Worm (Caenorhabditis elegans) whole organism, young adult: ENCODE measurements around the gene T28D6.7.
A peak's percentile ranks its signal among the peaks of the same experiment; 100 is the strongest.

Experiments used
- B0336.3 ChIP-seq: fragments of 200-800 bp; sonication (Bioruptor generic); IDR thresholded peaks from 2 replicates; pipeline ENCODE4 v1.3.6; 2022; ENCODE audit warnings: missing genetic modification characterization, missing compliant biosample characterization
- C17E4.6 ChIP-seq: fragments of 200-800 bp; sonication (Bioruptor generic); IDR thresholded peaks from 2 replicates; pipeline ENCODE4 v1.3.6; 2022; ENCODE audit warnings: missing genetic modification reagents, missing genetic modification characterization, missing compliant biosample characterization
- F23B12.7 ChIP-seq: sonication (generic microtip); optimal IDR thresholded peaks from 2 replicates; lab custom pipeline; 2017; ENCODE audit warnings: missing genetic modification characterization, mild to moderate bottlenecking, missing compliant biosample characterization, antibody characterized with exemption, moderate library complexity; ENCODE audit not compliant: insufficient read depth
- F33H1.4 ChIP-seq: fragments of 200-800 bp; sonication (Bioruptor generic); IDR thresholded peaks from 2 replicates; pipeline ENCODE4 v1.3.6; 2022; ENCODE audit warnings: missing genetic modification reagents, missing genetic modification characterization, missing compliant biosample characterization
- F39B2.1 ChIP-seq: fragments of 200-800 bp; sonication (Bioruptor generic); IDR thresholded peaks from 2 replicates; pipeline ENCODE4 v1.3.6; 2022; ENCODE audit warnings: missing genetic modification reagents, missing genetic modification characterization, missing compliant biosample characterization
- F49E8.2 ChIP-seq: sonication (generic microtip); optimal IDR thresholded peaks from 3 replicates; lab custom pipeline; 2017; ENCODE audit warnings: missing genetic modification characterization, mild to moderate bottlenecking, missing compliant biosample characterization, antibody characterized with exemption, moderate library complexity; ENCODE audit not compliant: insufficient read depth
- F55B11.4 ChIP-seq: sonication (generic microtip); optimal IDR thresholded peaks from 2 replicates; lab custom pipeline; 2016; ENCODE audit warnings: missing compliant biosample characterization, missing genetic modification characterization, borderline replicate concordance; ENCODE audit not compliant: insufficient read depth
- F57C9.4 ChIP-seq: sonication (generic microtip); optimal IDR thresholded peaks from 2 replicates; lab custom pipeline; 2017; ENCODE audit warnings: mild to moderate bottlenecking, missing genetic modification characterization, missing compliant biosample characterization
- K11D2.4 ChIP-seq: fragments of 200-800 bp; sonication (Bioruptor generic); IDR thresholded peaks from 2 replicates; pipeline ENCODE4 v1.3.6; 2022; ENCODE audit warnings: missing genetic modification reagents, missing genetic modification characterization, missing compliant biosample characterization
- T07F8.4 ChIP-seq: sonication (generic microtip); optimal IDR thresholded peaks from 2 replicates; lab custom pipeline; 2016; ENCODE audit warnings: mild to moderate bottlenecking, missing genetic modification characterization, moderate library complexity, missing compliant biosample characterization
- Y67H2A.10 ChIP-seq: fragments of 200-800 bp; sonication (Bioruptor generic); conservative IDR thresholded peaks from 2 replicates; pipeline ENCODE4 v1.3.6; 2022; ENCODE audit warnings: missing genetic modification reagents, missing genetic modification characterization, missing compliant biosample characterization
- Y79H2A.3 ChIP-seq: fragments of 200-800 bp; sonication (Bioruptor generic); conservative IDR thresholded peaks from 2 replicates; pipeline ENCODE4 v1.3.6; 2022; ENCODE audit warnings: missing genetic modification reagents, missing genetic modification characterization, missing compliant biosample characterization
- aptf-2 ChIP-seq: fragments of 200-800 bp; sonication (Bioruptor generic); conservative IDR thresholded peaks from 2 replicates; pipeline ENCODE4 v1.3.6; 2022; ENCODE audit warnings: missing genetic modification reagents, missing genetic modification characterization, missing compliant biosample characterization
- attf-5 ChIP-seq: fragments of 200-800 bp; sonication (Bioruptor generic); optimal IDR thresholded peaks from 2 replicates; lab custom pipeline; 2018; ENCODE audit warnings: mild to moderate bottlenecking, missing genetic modification characterization, missing compliant biosample characterization
- bed-1 ChIP-seq: fragments of 200-800 bp; sonication (Bioruptor generic); IDR thresholded peaks from 2 replicates; pipeline ENCODE4 v1.3.6; 2022; ENCODE audit warnings: missing genetic modification reagents, missing genetic modification characterization, missing compliant biosample characterization
- ccch-3 ChIP-seq: fragments of 200-800 bp; sonication (Bioruptor generic); optimal IDR thresholded peaks from 2 replicates; lab custom pipeline; 2018; ENCODE audit warnings: mild to moderate bottlenecking, missing genetic modification characterization, missing compliant biosample characterization
- cebp-1 ChIP-seq, 2 experiments: fragments of 200-800 bp in 1 of 2; sonication (Bioruptor generic) in 1 of 2; sonication (generic microtip) in 1 of 2; IDR thresholded peaks in 1 of 2; optimal IDR thresholded peaks in 1 of 2; 2 replicates each; pipeline versions ENCODE4 v1.3.6 to Lab custom; 2017 to 2022; ENCODE audit warnings: missing compliant biosample characterization in 2 of 2, missing genetic modification characterization in 2 of 2, mild to moderate bottlenecking in 1 of 2, missing genetic modification reagents in 1 of 2, moderate library complexity in 1 of 2
- ceh-100 ChIP-seq: fragments of 200-800 bp; sonication (Bioruptor generic); IDR thresholded peaks from 2 replicates; pipeline ENCODE4 v1.3.6; 2022; ENCODE audit warnings: missing genetic modification reagents, missing genetic modification characterization, missing compliant biosample characterization
- ceh-40 ChIP-seq: fragments of 200-800 bp; sonication (Bioruptor generic); IDR thresholded peaks from 2 replicates; pipeline ENCODE4 v1.3.6; 2022; ENCODE audit warnings: missing genetic modification characterization, missing compliant biosample characterization
- ceh-91 ChIP-seq: fragments of 200-800 bp; sonication (Bioruptor generic); IDR thresholded peaks from 2 replicates; pipeline ENCODE4 v1.3.6; 2022; ENCODE audit warnings: missing genetic modification reagents, missing genetic modification characterization, missing compliant biosample characterization
- dpl-1 ChIP-seq: fragments of 150-350 bp; optimal IDR thresholded peaks from 2 replicates; lab custom pipeline; 2014; ENCODE audit warnings: missing biosample characterization, missing genetic modification reagents, missing genetic modification characterization
- efl-1 ChIP-seq: fragments of 150-350 bp; optimal IDR thresholded peaks from 2 replicates; lab custom pipeline; 2014; ENCODE audit warnings: missing biosample characterization, missing genetic modification reagents, missing genetic modification characterization
- ekl-4 ChIP-seq: fragments of 200-800 bp; sonication (Bioruptor generic); IDR thresholded peaks from 2 replicates; pipeline ENCODE4 v1.3.6; 2022; ENCODE audit warnings: missing genetic modification reagents, missing genetic modification characterization, missing compliant biosample characterization
- hrde-1 ChIP-seq: sonication (generic microtip); optimal IDR thresholded peaks from 2 replicates; lab custom pipeline; 2016; ENCODE audit warnings: missing genetic modification characterization, mild to moderate bottlenecking, missing compliant biosample characterization, moderate library complexity, missing genotype, missing genetic modification reagents, borderline replicate concordance
- let-607 ChIP-seq, 2 experiments: fragments of 200-800 bp in 1 of 2; sonication (Bioruptor generic) in 1 of 2; sonication (generic microtip) in 1 of 2; optimal IDR thresholded peaks; 2 replicates each; lab custom pipeline; 2016 to 2018; ENCODE audit warnings: mild to moderate bottlenecking in 2 of 2, missing compliant biosample characterization in 2 of 2, missing genetic modification characterization in 2 of 2, moderate library complexity in 2 of 2, missing genotype in 1 of 2
- lir-1 ChIP-seq: fragments of 200-800 bp; sonication (Bioruptor generic); conservative IDR thresholded peaks from 2 replicates; pipeline ENCODE4 v1.3.6; 2022; ENCODE audit warnings: missing genetic modification reagents, missing genetic modification characterization, missing compliant biosample characterization
- lsl-1 ChIP-seq: fragments of 200-800 bp; sonication (Bioruptor generic); optimal IDR thresholded peaks from 2 replicates; lab custom pipeline; 2018; ENCODE audit warnings: mild to moderate bottlenecking, missing genetic modification characterization, moderate library complexity, missing compliant biosample characterization
- lsy-27 ChIP-seq: sonication (generic microtip); optimal IDR thresholded peaks from 2 replicates; lab custom pipeline; 2017; ENCODE audit warnings: missing genetic modification characterization, mild to moderate bottlenecking, missing compliant biosample characterization, antibody characterized with exemption, missing genotype, borderline replicate concordance; ENCODE audit not compliant: insufficient read depth
- madf-6 ChIP-seq: fragments of 200-800 bp; sonication (Bioruptor generic); IDR thresholded peaks from 2 replicates; pipeline ENCODE4 v1.3.6; 2022; ENCODE audit warnings: missing genetic modification reagents, missing genetic modification characterization, missing compliant biosample characterization
- madf-8 ChIP-seq: fragments of 200-800 bp; sonication (Bioruptor generic); conservative IDR thresholded peaks from 2 replicates; pipeline ENCODE4 v1.3.6; 2022; ENCODE audit warnings: missing genetic modification reagents, missing genetic modification characterization, missing compliant biosample characterization
- nfya-2 ChIP-seq: fragments of 200-800 bp; sonication (Bioruptor generic); IDR thresholded peaks from 2 replicates; pipeline ENCODE4 v1.3.6; 2022; ENCODE audit warnings: missing genetic modification reagents, missing genetic modification characterization, missing compliant biosample characterization
- repo-1 ChIP-seq: sonication (generic microtip); optimal IDR thresholded peaks from 2 replicates; lab custom pipeline; 2017; ENCODE audit warnings: mild to moderate bottlenecking, missing genetic modification characterization, missing compliant biosample characterization
- snpc-3.4 ChIP-seq: sonication (generic microtip); optimal IDR thresholded peaks from 2 replicates; lab custom pipeline; 2017; ENCODE audit warnings: missing genetic modification characterization, mild to moderate bottlenecking, missing compliant biosample characterization, antibody characterized with exemption, moderate library complexity, missing genotype, missing genetic modification reagents
- unc-130 ChIP-seq: sonication (generic microtip); optimal IDR thresholded peaks from 2 replicates; lab custom pipeline; 2016; ENCODE audit warnings: missing genetic modification reagents, missing genetic modification characterization, missing compliant biosample characterization
- ztf-26 ChIP-seq: sonication (generic microtip); optimal IDR thresholded peaks from 2 replicates; lab custom pipeline; 2017; ENCODE audit warnings: missing genetic modification characterization, missing compliant biosample characterization
- ztf-3 ChIP-seq: fragments of 200-800 bp; sonication (Bioruptor generic); optimal IDR thresholded peaks from 2 replicates; lab custom pipeline; 2018; ENCODE audit warnings: mild to moderate bottlenecking, missing genetic modification characterization, missing compliant biosample characterization

Gene T28D6.7

DNA sequence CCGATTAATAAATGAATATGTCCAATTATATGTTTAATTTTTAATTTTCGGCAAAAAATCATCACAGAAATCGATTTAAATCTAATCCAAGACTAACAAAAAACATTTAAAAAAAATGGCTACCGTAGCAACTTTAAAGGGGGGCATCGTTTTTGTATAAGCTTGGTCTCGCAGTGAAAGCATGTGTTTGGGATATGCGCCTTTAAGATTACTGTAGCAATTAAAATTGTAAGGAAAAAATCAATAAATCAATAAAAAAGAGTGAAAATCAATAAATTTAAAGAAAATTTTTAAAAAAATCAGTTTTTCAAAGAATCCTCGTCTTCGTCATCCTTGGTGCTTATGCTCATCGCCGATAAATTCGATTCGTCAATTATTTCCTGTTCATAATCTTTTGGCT is 2.2 kb downstream of the T28D6.7 start (continued):
- TF ChIP-seq unc-130 (GFP tag; lab: Kevin White, UChicago) = no peak
- TF ChIP-seq ceh-91 (GFP tag; lab: Robert Waterston, UW) = peak; percentile 64
- peak; percentile 17 for TF ChIP-seq snpc-3.4 (tag; lab: Kevin White, UChicago)
- peak; percentile 49; the same call in 1 of the 2 replicates for TF ChIP-seq ekl-4
- TF ChIP-seq aptf-2 (GFP tag; lab: Robert Waterston, UW) = no peak
- no peak for TF ChIP-seq ccch-3 (GFP tag; lab: Kevin White, UChicago)
- peak; percentile 87 for TF ChIP-seq madf-8 (GFP tag; lab: Robert Waterston, UW)
- TF ChIP-seq F49E8.2 (tag; lab: Kevin White, UChicago) = peak; percentile 15
- TF ChIP-seq ceh-100 = no peak
- TF ChIP-seq dpl-1 = peak; percentile 40

- TF ChIP-seq F33H1.4 (GFP tag; lab: Robert Waterston, UW) (peak; percentile 36; the same call in 1 of the 2 replicates), lsl-1 (GFP tag; lab: Kevin White, UChicago) (peak; percentile 23), ztf-3 (GFP tag; lab: Kevin White, UChicago) (no peak), ekl-4 (0 out of 2 replicates have a peak, but pooled peaks have one; percentile 32), Y79H2A.3 (no peak), madf-6 (0 out of 2 replicates have a peak, but pooled peaks have one; percentile 17)
- TF ChIP-seq, all 124 proteins: peak for 4
Measured at ce11 chrIII:11343041-11343440, 3.2 kb downstream of the T28D6.7 start, which contains the start of the genes T28D6.6 and pen-2. TSS of gene T28D6.6 (minus strand) at chrIII:11343108. TSS of gene pen-2 (plus strand) at chrIII:11343322.

DNA sequence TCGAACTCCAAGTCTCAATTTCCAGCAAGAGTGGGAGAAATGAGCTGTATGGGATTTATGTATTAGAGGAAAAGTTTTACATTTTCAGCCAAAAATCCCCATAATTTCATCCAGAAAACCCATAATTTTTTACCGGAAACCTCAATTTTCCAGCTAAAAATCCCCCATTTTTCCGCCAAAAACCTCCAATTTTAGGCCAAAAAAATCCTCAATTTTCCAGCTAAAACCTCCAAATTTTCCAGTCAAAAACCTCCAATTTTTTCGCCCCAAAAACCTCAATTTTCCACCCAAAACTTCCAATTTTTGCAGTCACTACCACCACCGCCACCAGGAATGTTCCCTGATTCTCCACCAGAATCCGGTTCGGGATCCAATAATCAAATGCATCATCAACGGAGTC is 4.8 kb downstream of the T28D6.7 start:
- TF ChIP-seq nfya-2 (no peak), lsy-27 (tag; lab: Kevin White, UChicago) (no peak), let-607 (tag; optimal IDR thresholded peaks at IDR 0.05; lab: Kevin White, UChicago) (no peak), hrde-1 (tag; lab: Kevin White, UChicago) (no peak), cebp-1 (GFP tag; IDR thresholded peaks at IDR 0.05; lab: Robert Waterston, UW) (no peak), cebp-1 (tag; optimal IDR thresholded peaks at IDR 0.05; lab: Kevin White, UChicago) (no peak), lsl-1 (GFP tag; lab: Kevin White, UChicago) (no peak), lir-1 (GFP tag; lab: Robert Waterston, UW) (no peak), repo-1 (tag; lab: Kevin White, UChicago) (no peak), Y67H2A.10 (GFP tag; lab: Robert Waterston, UW) (no peak), T07F8.4 (no peak), F39B2.1 (GFP tag; lab: Robert Waterston, UW) (no peak), K11D2.4 (GFP tag; lab: Robert Waterston, UW) (no peak), ceh-40 (GFP tag; lab: Robert Waterston, UW) (no peak), efl-1 (GFP tag; lab: Kevin White, UChicago) (no peak), bed-1 (GFP tag; lab: Robert Waterston, UW) (no peak), F33H1.4 (GFP tag; lab: Robert Waterston, UW) (no peak), C17E4.6 (GFP tag; lab: Robert Waterston, UW) (no peak)

DNA sequence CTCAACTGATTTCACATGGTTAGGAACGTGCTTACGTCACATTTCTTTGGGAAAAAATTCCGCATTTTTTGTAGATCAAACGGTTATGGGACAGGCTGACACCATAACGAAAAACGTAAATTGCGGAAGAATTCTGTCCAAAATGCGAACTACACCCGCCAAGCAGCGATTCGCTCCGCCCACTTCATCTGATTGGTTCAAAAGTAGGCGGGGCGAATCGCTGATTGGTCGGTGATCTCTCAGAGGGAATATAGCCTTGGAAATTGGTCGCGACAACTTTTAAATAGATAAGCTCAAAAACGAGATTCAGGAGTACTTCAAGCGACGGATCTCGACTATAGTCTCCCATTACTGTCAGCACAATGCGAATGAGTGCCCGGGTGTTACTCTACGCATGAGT is 8.7 kb downstream of the T28D6.7 start:
- no peak for TF ChIP-seq K11D2.4 (GFP tag; lab: Robert Waterston, UW)
- no peak for TF ChIP-seq attf-5 (GFP tag; lab: Kevin White, UChicago)
- TF ChIP-seq F55B11.4 (tag; lab: Kevin White, UChicago) = no peak
- no peak for TF ChIP-seq F57C9.4
- TF ChIP-seq B0336.3 (GFP tag; lab: Robert Waterston, UW) = no peak
- TF ChIP-seq ztf-26 = no peak
- TF ChIP-seq F23B12.7 (tag; lab: Kevin White, UChicago) = no peak
